Worm (Caenorhabditis elegans) whole organism, L4 larva: ENCODE measurements around the gene Y7A5A.3.

ENCODE experiments used
- dmd-8 ChIP-seq: fragments of 200-800 bp; sonication (Bioruptor generic); IDR thresholded peaks from 2 replicates; pipeline ENCODE4 v1.3.6; 2022; ENCODE audit warnings: missing genetic modification characterization, missing compliant biosample characterization
- nhr-76 ChIP-seq: fragments of 150-350 bp; optimal IDR thresholded peaks from 2 replicates; lab custom pipeline; 2014; ENCODE audit warnings: missing biosample characterization, missing genetic modification characterization

DNA sequence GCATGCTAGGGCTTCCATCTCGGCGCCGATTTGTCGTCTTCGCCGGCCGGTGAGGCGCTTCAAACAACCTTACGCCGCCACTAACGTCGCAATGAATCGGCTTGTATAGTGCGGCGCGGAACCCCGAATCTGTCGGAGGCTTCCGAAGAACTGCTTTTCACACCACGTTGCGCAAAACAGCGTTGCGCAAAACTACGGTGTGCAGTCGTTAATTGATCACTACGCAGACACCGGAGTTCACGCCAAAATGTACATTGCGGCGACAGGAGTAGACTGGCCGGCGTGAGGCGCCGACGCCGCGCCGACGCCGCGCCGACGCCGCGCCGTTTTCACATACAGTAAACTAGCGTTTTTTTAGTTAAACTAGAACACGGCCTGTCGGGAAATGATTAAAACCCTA lies 17.4 kb upstream of the Y7A5A.3 start:
- no peak for TF ChIP-seq nhr-76 (tag; lab: Kevin White, UChicago)
- no peak for TF ChIP-seq dmd-8
